Worm (Caenorhabditis elegans) whole organism, late embryonic: Measurements from ENCODE around the gene abcf-1.

ENCODE experiments used
- K02D7.2 ChIP-seq: sonication (generic microtip); optimal IDR thresholded peaks from 2 replicates; lab custom pipeline; 2017; ENCODE audit warnings: mild to moderate bottlenecking, missing genetic modification characterization, missing compliant biosample characterization
- ahr-1 ChIP-seq: sonication (generic microtip); optimal IDR thresholded peaks from 2 replicates; lab custom pipeline; 2016; ENCODE audit warnings: missing genetic modification characterization, missing compliant biosample characterization
- ceh-18 ChIP-seq: sonication (generic microtip); optimal IDR thresholded peaks from 2 replicates; lab custom pipeline; 2016; ENCODE audit warnings: missing genetic modification characterization, missing compliant biosample characterization
- ceh-2 ChIP-seq: sonication (generic microtip); optimal IDR thresholded peaks from 2 replicates; lab custom pipeline; 2016; ENCODE audit warnings: missing genotype, missing genetic modification characterization, missing compliant biosample characterization
- ceh-24 ChIP-seq: sonication (generic microtip); optimal IDR thresholded peaks from 2 replicates; lab custom pipeline; 2016; ENCODE audit warnings: mild to moderate bottlenecking, missing genetic modification characterization, missing compliant biosample characterization
- ceh-30 ChIP-seq: fragments of 150-350 bp; optimal IDR thresholded peaks from 2 replicates; lab custom pipeline; 2014; ENCODE audit warnings: missing biosample characterization, missing genetic modification characterization
- ceh-31 ChIP-seq: sonication (generic microtip); optimal IDR thresholded peaks from 2 replicates; lab custom pipeline; 2016; ENCODE audit warnings: missing genetic modification characterization, missing compliant biosample characterization
- ceh-45 ChIP-seq: fragments of 200-800 bp; sonication (Bioruptor generic); IDR thresholded peaks from 2 replicates; pipeline ENCODE4 v1.3.6; 2022; ENCODE audit warnings: missing genetic modification reagents, missing genetic modification characterization, missing compliant biosample characterization
- che-1 ChIP-seq: sonication (generic microtip); optimal IDR thresholded peaks from 2 replicates; lab custom pipeline; 2016; ENCODE audit warnings: mild to moderate bottlenecking, missing genetic modification characterization, missing compliant biosample characterization
- elt-2 ChIP-seq: sonication (generic microtip); optimal IDR thresholded peaks from 2 replicates; lab custom pipeline; 2016; ENCODE audit warnings: missing genetic modification reagents, missing genetic modification characterization, missing compliant biosample characterization
- fkh-10 ChIP-seq: fragments of 150-350 bp; optimal IDR thresholded peaks from 2 replicates; lab custom pipeline; 2014; ENCODE audit warnings: missing biosample characterization, missing genetic modification reagents, missing genetic modification characterization
- gmeb-2 ChIP-seq: sonication (generic microtip); optimal IDR thresholded peaks from 2 replicates; lab custom pipeline; 2016; ENCODE audit warnings: missing genetic modification characterization, inconsistent platforms, missing compliant biosample characterization
- hlh-13 ChIP-seq: fragments of 200-800 bp; sonication (Bioruptor generic); optimal IDR thresholded peaks from 2 replicates; lab custom pipeline; 2018; ENCODE audit warnings: mild to moderate bottlenecking, missing genetic modification characterization, missing compliant biosample characterization
- hlh-15 ChIP-seq: sonication (generic microtip); optimal IDR thresholded peaks from 2 replicates; lab custom pipeline; 2016; ENCODE audit warnings: missing genetic modification characterization, missing compliant biosample characterization
- hlh-30 ChIP-seq: sonication (generic microtip); optimal IDR thresholded peaks from 2 replicates; lab custom pipeline; 2017; ENCODE audit warnings: antibody characterized with exemption, missing genetic modification characterization, missing compliant biosample characterization; ENCODE audit not compliant: insufficient read depth
- hlh-6 ChIP-seq: sonication (generic microtip); optimal IDR thresholded peaks from 2 replicates; lab custom pipeline; 2016; ENCODE audit warnings: missing genotype, missing genetic modification characterization, missing compliant biosample characterization
- hlh-8 ChIP-seq: sonication (generic microtip); optimal IDR thresholded peaks from 2 replicates; lab custom pipeline; 2016; ENCODE audit warnings: missing genotype, missing genetic modification characterization, missing compliant biosample characterization
- lim-6 ChIP-seq: sonication (generic microtip); optimal IDR thresholded peaks from 2 replicates; lab custom pipeline; 2016; ENCODE audit warnings: missing genetic modification characterization, missing compliant biosample characterization
- madf-2 ChIP-seq: sonication (generic microtip); optimal IDR thresholded peaks from 2 replicates; lab custom pipeline; 2017; ENCODE audit warnings: missing genetic modification characterization, missing compliant biosample characterization
- mec-3 ChIP-seq: sonication (generic microtip); optimal IDR thresholded peaks from 2 replicates; lab custom pipeline; 2016; ENCODE audit warnings: borderline replicate concordance, missing genetic modification characterization, missing compliant biosample characterization
- nfya-1 ChIP-seq: sonication (generic microtip); optimal IDR thresholded peaks from 2 replicates; lab custom pipeline; 2017; ENCODE audit warnings: missing genetic modification characterization, mild to moderate bottlenecking, missing compliant biosample characterization, antibody characterized with exemption, moderate library complexity
- nhr-11 ChIP-seq: fragments of 150-350 bp; optimal IDR thresholded peaks from 2 replicates; lab custom pipeline; 2014; ENCODE audit warnings: missing biosample characterization, missing genetic modification characterization
- nhr-232 ChIP-seq: sonication (generic microtip); optimal IDR thresholded peaks from 2 replicates; lab custom pipeline; 2016; ENCODE audit warnings: missing genetic modification characterization, missing compliant biosample characterization
- npax-4 ChIP-seq: sonication (generic microtip); optimal IDR thresholded peaks from 2 replicates; lab custom pipeline; 2016; ENCODE audit warnings: missing genetic modification characterization, missing compliant biosample characterization
- pag-3 ChIP-seq: sonication (generic microtip); optimal IDR thresholded peaks from 2 replicates; lab custom pipeline; 2016; ENCODE audit warnings: missing compliant biosample characterization, missing genetic modification characterization, borderline replicate concordance
- pat-9 ChIP-seq: fragments of 200-800 bp; sonication (Bioruptor generic); optimal IDR thresholded peaks from 2 replicates; lab custom pipeline; 2018; ENCODE audit warnings: mild to moderate bottlenecking, missing genetic modification characterization, moderate library complexity, missing compliant biosample characterization
- pax-1 ChIP-seq: fragments of 150-350 bp; optimal IDR thresholded peaks from 2 replicates; lab custom pipeline; 2014; ENCODE audit warnings: missing biosample characterization, missing genetic modification characterization
- pha-4 ChIP-seq: fragments of 150-350 bp; optimal IDR thresholded peaks from 2 replicates; lab custom pipeline; 2018; ENCODE audit warnings: missing biosample characterization, missing genetic modification reagents, missing genetic modification characterization
- pqm-1 ChIP-seq: sonication (generic microtip); optimal IDR thresholded peaks from 2 replicates; lab custom pipeline; 2016; ENCODE audit warnings: missing genetic modification characterization, missing compliant biosample characterization
- rnt-1 ChIP-seq: sonication (generic microtip); optimal IDR thresholded peaks from 2 replicates; lab custom pipeline; 2016; ENCODE audit warnings: missing genetic modification characterization, missing compliant biosample characterization
- sox-4 ChIP-seq: sonication (generic microtip); optimal IDR thresholded peaks from 2 replicates; lab custom pipeline; 2017; ENCODE audit warnings: mild to moderate bottlenecking, missing genetic modification characterization, inconsistent platforms, missing compliant biosample characterization
- syd-9 ChIP-seq: sonication (generic microtip); optimal IDR thresholded peaks from 2 replicates; lab custom pipeline; 2016; ENCODE audit warnings: mild to moderate bottlenecking, missing genetic modification characterization, moderate library complexity, missing compliant biosample characterization
- ttx-3 ChIP-seq: sonication (generic microtip); optimal IDR thresholded peaks from 2 replicates; lab custom pipeline; 2016; ENCODE audit warnings: missing genetic modification reagents, missing genetic modification characterization, missing compliant biosample characterization
- unc-3 ChIP-seq, 2 experiments: fragments of 200-800 bp in 1 of 2; sonication (Bioruptor generic) in 1 of 2; sonication (generic microtip) in 1 of 2; conservative IDR thresholded peaks in 1 of 2; optimal IDR thresholded peaks in 1 of 2; 2 replicates each; pipeline versions ENCODE4 v1.3.6 to Lab custom; 2016 to 2022; ENCODE audit warnings: missing compliant biosample characterization in 2 of 2, missing genetic modification characterization in 2 of 2, missing genetic modification reagents in 1 of 2
- unc-42 ChIP-seq: sonication (generic microtip); optimal IDR thresholded peaks from 2 replicates; lab custom pipeline; 2016; ENCODE audit warnings: missing genotype, missing genetic modification characterization, missing compliant biosample characterization
- unc-55 ChIP-seq: sonication (generic microtip); optimal IDR thresholded peaks from 2 replicates; lab custom pipeline; 2017; ENCODE audit warnings: missing biosample characterization, missing genetic modification reagents, missing genetic modification characterization
- zip-5 ChIP-seq: sonication (generic microtip); optimal IDR thresholded peaks from 2 replicates; lab custom pipeline; 2016; ENCODE audit warnings: missing genetic modification characterization, missing compliant biosample characterization

abcf-1 gene

ce11 chrV:12728062-12728665 is 35.0 kb downstream of the abcf-1 start, which contains the start of the genes rpl-28 and mrpl-49 (continued):
- TF ChIP-seq lim-6 (no peak), unc-55 (GFP tag; lab: Kevin White, UChicago) (no peak), pha-4 (no peak), hlh-8 (tag; lab: Kevin White, UChicago) (no peak), madf-2 (no peak), mec-3 (tag; lab: Kevin White, UChicago) (no peak), pag-3 (tag; lab: Kevin White, UChicago) (no peak), gmeb-2 (tag; lab: Kevin White, UChicago) (no peak), npax-4 (tag; lab: Kevin White, UChicago) (no peak), pqm-1 (tag; lab: Kevin White, UChicago) (no peak), nfya-1 (tag; lab: Kevin White, UChicago) (peak; percentile 76), hlh-30 (tag; lab: Kevin White, UChicago) (no peak), unc-3 (GFP tag; conservative IDR thresholded peaks at IDR 0.05; lab: Robert Waterston, UW) (no peak), unc-3 (tag; optimal IDR thresholded peaks at IDR 0.05; lab: Kevin White, UChicago) (no peak), ceh-2 (tag; lab: Kevin White, UChicago) (no peak), fkh-10 (GFP tag; lab: Kevin White, UChicago) (no peak), rnt-1 (tag; lab: Kevin White, UChicago) (no peak), ceh-30 (no peak), nhr-11 (tag; lab: Kevin White, UChicago) (no peak), sox-4 (no peak), che-1 (tag; lab: Kevin White, UChicago) (no peak), ttx-3 (tag; lab: Kevin White, UChicago) (peak; percentile 5), ceh-18 (peak; percentile 17), syd-9 (tag; lab: Kevin White, UChicago) (no peak), hlh-13 (GFP tag; lab: Kevin White, UChicago) (no peak), ceh-45 (GFP tag; lab: Robert Waterston, UW) (no peak), ceh-31 (tag; lab: Kevin White, UChicago) (peak; percentile 58)

ce11 chrV:12727104-12727637 is 36.0 kb downstream of the abcf-1 start, which contains the start of gene R11D1.13:
TSS of gene R11D1.13 (plus strand) at chrV:12727154.
- no peak for TF ChIP-seq unc-3 (GFP tag; conservative IDR thresholded peaks at IDR 0.05; lab: Robert Waterston, UW)
- TF ChIP-seq unc-3 (tag; optimal IDR thresholded peaks at IDR 0.05; lab: Kevin White, UChicago) = no peak
- no peak for TF ChIP-seq nhr-11 (tag; lab: Kevin White, UChicago)
- TF ChIP-seq ceh-30 = no peak
- no peak for TF ChIP-seq ahr-1 (tag; lab: Kevin White, UChicago)
- no peak for TF ChIP-seq elt-2 (tag; lab: Kevin White, UChicago)

DNA sequence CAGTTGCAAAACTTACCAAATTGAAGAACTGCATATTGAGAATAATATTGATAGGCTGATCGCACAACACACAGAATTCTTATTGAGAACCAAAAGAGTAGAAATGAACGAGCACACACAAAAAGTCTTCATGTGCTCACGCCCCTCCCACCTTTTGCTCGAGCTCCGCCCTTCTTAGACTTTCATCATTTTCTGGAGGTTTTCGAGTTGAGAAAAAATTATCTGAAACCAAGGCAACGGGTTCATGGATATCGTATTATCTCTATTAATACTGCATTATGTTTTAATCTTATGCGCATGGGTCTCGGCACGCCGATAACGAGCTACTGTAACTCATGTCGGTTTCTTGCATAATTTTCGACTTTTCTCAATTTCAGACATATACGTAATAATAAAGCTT is 37.3 kb downstream of the abcf-1 start, which contains the start of gene R11D1.12:
Gene R11D1.12, minus strand, starts transcription at position 101 of the 400 bp plus-strand sequence.
- TF ChIP-seq pat-9 (tag; lab: Kevin White, UChicago) (no peak), ceh-30 (no peak), unc-42 (tag; lab: Kevin White, UChicago) (no peak), zip-5 (tag; lab: Kevin White, UChicago) (no peak), pax-1 (tag; lab: Kevin White, UChicago) (no peak), hlh-6 (tag; lab: Kevin White, UChicago) (no peak), hlh-8 (tag; lab: Kevin White, UChicago) (no peak), ceh-24 (tag; lab: Kevin White, UChicago) (no peak), hlh-15 (tag; lab: Kevin White, UChicago) (no peak), nhr-232 (tag; lab: Kevin White, UChicago) (no peak), ceh-2 (tag; lab: Kevin White, UChicago) (no peak), K02D7.2 (tag; lab: Kevin White, UChicago) (no peak)
